Worm (Caenorhabditis elegans): Measurements from ENCODE around the gene C02F12.8.

DNA sequence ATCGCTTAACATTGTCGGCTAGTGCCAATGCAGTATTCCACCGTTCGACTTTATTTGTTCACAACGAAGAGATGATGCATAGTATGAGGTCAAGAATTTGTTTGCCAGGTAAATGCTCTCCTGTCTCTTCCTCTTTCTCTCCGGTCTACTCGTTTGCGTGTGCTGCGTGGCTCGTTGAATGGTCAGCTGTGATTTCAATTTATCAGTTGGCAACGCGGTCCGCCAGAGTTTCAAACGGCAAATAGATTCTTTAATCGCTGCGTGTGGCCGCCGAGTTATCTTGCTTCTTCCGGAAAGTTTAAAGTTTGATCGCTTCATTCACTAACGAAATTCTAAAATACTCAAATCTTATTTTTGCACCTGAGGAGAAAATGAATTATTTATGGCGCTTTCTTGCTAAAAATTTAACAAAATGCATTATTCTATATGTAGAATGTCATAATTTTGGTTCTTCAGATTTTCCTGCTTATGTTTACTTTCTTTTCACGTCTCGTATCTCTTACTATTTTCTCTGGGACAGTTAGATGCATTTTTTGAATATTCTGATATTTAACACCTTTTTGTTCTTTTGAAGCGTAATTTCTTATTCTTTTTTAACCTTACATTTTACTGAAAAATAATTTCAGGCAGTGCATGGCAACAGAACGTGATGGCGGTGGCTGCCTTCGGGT lies 12.4 kb downstream of the C02F12.8 start, which contains the start of gene tsp-17:
- TF ChIP-seq ref-1 (GFP tag; conservative IDR thresholded peaks at IDR 0.05) (no peak), ztf-29 (GFP tag; IDR thresholded peaks at IDR 0.05) (no peak), ztf-23 (GFP tag; IDR thresholded peaks at IDR 0.05) (no peak)
